Fruit fly (Drosophila melanogaster) whole organism, prepupa: ENCODE data around the gene CG33689.

Source experiments
- Blimp-1 ChIP-seq: fragments of 200-800 bp; sonication (Bioruptor generic); optimal IDR thresholded peaks from 3 replicates; lab custom pipeline; 2017; ENCODE audit warnings: missing biosample characterization, missing genetic modification characterization, mild to moderate bottlenecking, moderate library complexity, missing genetic modification reagents
- CG6854 ChIP-seq: fragments of 200-800 bp; sonication (Bioruptor generic); optimal IDR thresholded peaks from 2 replicates; lab custom pipeline; 2017; ENCODE audit warnings: missing biosample characterization, mild to moderate bottlenecking, missing genetic modification characterization
- CG8319 ChIP-seq: fragments of 200-800 bp; sonication (Bioruptor generic); optimal IDR thresholded peaks from 3 replicates; lab custom pipeline; 2016; ENCODE audit warnings: missing biosample characterization, missing genetic modification characterization
- Hr39 ChIP-seq: fragments of 200-800 bp; sonication (Bioruptor generic); optimal IDR thresholded peaks from 2 replicates; lab custom pipeline; 2016; ENCODE audit warnings: missing biosample characterization, missing genetic modification characterization
- Met ChIP-seq: fragments of 200-800 bp; sonication (Bioruptor generic); optimal IDR thresholded peaks from 3 replicates; lab custom pipeline; 2016; ENCODE audit warnings: missing biosample characterization, missing genetic modification characterization
- Smox ChIP-seq: fragments of 200-800 bp; sonication (Bioruptor generic); optimal IDR thresholded peaks from 3 replicates; lab custom pipeline; 2016; ENCODE audit warnings: missing biosample characterization, missing genetic modification characterization
- Sox102F ChIP-seq: fragments of 200-800 bp; sonication (Bioruptor generic); optimal IDR thresholded peaks from 2 replicates; lab custom pipeline; 2016; ENCODE audit warnings: missing biosample characterization, mild to moderate bottlenecking, missing genetic modification characterization
- Sox14 ChIP-seq: fragments of 200-800 bp; sonication (Bioruptor generic); optimal IDR thresholded peaks from 3 replicates; lab custom pipeline; 2016; ENCODE audit warnings: missing biosample characterization, missing genetic modification characterization
- net ChIP-seq: fragments of 200-800 bp; sonication (Bioruptor generic); optimal IDR thresholded peaks from 3 replicates; lab custom pipeline; 2016; ENCODE audit warnings: missing biosample characterization, missing genetic modification characterization
- vri ChIP-seq: fragments of 200-800 bp; sonication (Bioruptor generic); optimal IDR thresholded peaks from 3 replicates; lab custom pipeline; 2016; ENCODE audit warnings: missing biosample characterization, mild to moderate bottlenecking, missing genetic modification characterization

dm6 chr3L:16199929-16200328, at the start of gene CG33689:
- no peak for TF ChIP-seq vri (GFP tag; lab: Kevin White, UChicago)
- no peak for TF ChIP-seq net (GFP tag; lab: Kevin White, UChicago)
- no peak for TF ChIP-seq CG6854 (GFP tag; lab: Kevin White, UChicago)
- no peak for TF ChIP-seq Met (GFP tag; lab: Kevin White, UChicago)
- no peak for TF ChIP-seq Blimp-1
- no peak for TF ChIP-seq Sox102F (GFP tag; lab: Kevin White, UChicago)
- TF ChIP-seq Hr39 (GFP tag; lab: Kevin White, UChicago), result no peak
- no peak for TF ChIP-seq Sox14
- no peak for TF ChIP-seq Smox (GFP tag; lab: Kevin White, UChicago)
- TF ChIP-seq CG8319 (GFP tag; lab: Kevin White, UChicago), result no peak
